Fruit fly (Drosophila melanogaster) S2 (cell line): ENCODE data around the gene MED18.

Experiments
- CG8478 ChIP-seq: fragments of >200 bp; optimal IDR thresholded peaks from 2 replicates; lab custom pipeline; 2018
- CTCF ChIP-seq, 2 experiments: fragments of >200 bp; optimal IDR thresholded peaks; 2 replicates each; lab custom pipeline; 2018

DNA sequence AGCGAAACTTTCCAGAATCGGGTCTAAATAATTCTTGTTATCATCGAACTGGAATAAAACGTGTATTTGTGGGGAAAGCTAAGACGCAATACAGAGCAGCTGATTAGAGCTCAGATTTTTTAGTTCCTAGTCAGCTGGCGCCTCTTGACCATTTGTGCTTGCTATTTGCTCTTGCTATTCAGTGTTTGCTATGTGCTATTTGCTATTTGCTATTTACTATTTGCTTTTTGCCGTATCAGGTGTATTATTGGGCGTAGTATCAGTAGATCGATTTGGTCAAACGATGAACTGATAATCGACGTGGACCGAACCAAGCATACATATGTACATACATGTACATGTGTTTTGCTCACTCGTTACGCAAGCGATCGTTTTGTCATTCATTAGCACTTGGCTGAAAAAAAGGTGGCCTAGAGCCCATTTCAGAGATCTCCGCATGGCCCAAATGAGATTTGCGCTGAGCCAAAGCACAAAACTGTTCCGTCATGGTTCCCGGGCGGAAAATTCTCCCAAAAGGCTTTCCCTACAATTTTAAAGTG is 20.2 kb upstream of the MED18 start:
- no peak for TF ChIP-seq CTCF (optimal IDR thresholded peaks at IDR 0.05; lab: Kevin White, UChicago)
- TF ChIP-seq CG8478 (lab: Kevin White, UChicago), result no peak
